Fruit fly (Drosophila melanogaster) S2 (cell line): ENCODE measurements around the gene CG5577.

Experiments
- CG8478 ChIP-seq: fragments of >200 bp; optimal IDR thresholded peaks from 2 replicates; lab custom pipeline; 2018
- CTCF ChIP-seq, 2 experiments: fragments of >200 bp; optimal IDR thresholded peaks; 2 replicates each; lab custom pipeline; 2018

DNA sequence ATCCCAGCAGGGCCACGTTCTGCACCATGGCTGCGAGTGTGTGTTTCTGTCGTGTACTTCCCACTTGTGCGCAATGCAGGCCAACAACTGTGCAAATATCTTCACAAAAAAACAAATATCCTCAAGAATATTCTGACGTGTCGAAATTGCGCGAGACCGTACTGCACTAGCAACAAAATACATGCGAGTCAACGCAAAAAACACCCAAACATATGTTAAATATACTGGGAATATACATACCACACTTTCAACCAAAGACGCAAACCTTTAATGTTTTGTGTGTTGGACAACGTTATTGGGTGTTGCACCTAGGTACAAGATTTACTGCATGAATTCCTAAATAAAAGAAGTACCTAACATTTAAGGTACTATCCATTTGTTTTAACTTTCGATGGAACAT, 39.1 kb downstream of the CG5577 start, which contains the start of gene NUCB1:
- TF ChIP-seq CTCF (optimal IDR thresholded peaks at IDR 0.05; lab: Kevin White, UChicago) (peak; percentile 39 to 51), CG8478 (no peak)
